Worm (Caenorhabditis elegans) whole organism, young adult: ENCODE results near the gene C18D4.6.

Experiments
- B0336.3 ChIP-seq: fragments of 200-800 bp; sonication (Bioruptor generic); IDR thresholded peaks from 2 replicates; pipeline ENCODE4 v1.3.6; 2022; ENCODE audit warnings: missing genetic modification characterization, missing compliant biosample characterization
- C17E4.6 ChIP-seq: fragments of 200-800 bp; sonication (Bioruptor generic); IDR thresholded peaks from 2 replicates; pipeline ENCODE4 v1.3.6; 2022; ENCODE audit warnings: missing genetic modification reagents, missing genetic modification characterization, missing compliant biosample characterization
- F37B4.10 ChIP-seq: fragments of 200-800 bp; sonication (Bioruptor generic); IDR thresholded peaks from 2 replicates; pipeline ENCODE4 v1.3.6; 2022; ENCODE audit warnings: missing genetic modification characterization, missing compliant biosample characterization
- F52B5.7 ChIP-seq: sonication (generic microtip); optimal IDR thresholded peaks from 2 replicates; lab custom pipeline; 2016; ENCODE audit warnings: mild to moderate bottlenecking, missing genetic modification characterization, missing compliant biosample characterization
- F57C9.4 ChIP-seq: sonication (generic microtip); optimal IDR thresholded peaks from 2 replicates; lab custom pipeline; 2017; ENCODE audit warnings: mild to moderate bottlenecking, missing genetic modification characterization, missing compliant biosample characterization
- Y53F4B.3 ChIP-seq: fragments of 200-800 bp; sonication (Bioruptor generic); IDR thresholded peaks from 2 replicates; pipeline ENCODE4 v1.3.6; 2022; ENCODE audit warnings: missing genetic modification reagents, missing genetic modification characterization, missing compliant biosample characterization
- ZK185.1 ChIP-seq: sonication (generic microtip); optimal IDR thresholded peaks from 2 replicates; lab custom pipeline; 2016; ENCODE audit warnings: mild to moderate bottlenecking, missing genetic modification characterization, missing compliant biosample characterization; ENCODE audit not compliant: poor library complexity, severe bottlenecking
- akir-1 ChIP-seq: fragments of 200-800 bp; sonication (Bioruptor generic); optimal IDR thresholded peaks from 2 replicates; lab custom pipeline; 2018; ENCODE audit warnings: mild to moderate bottlenecking, missing genetic modification characterization, moderate library complexity, missing compliant biosample characterization
- aptf-2 ChIP-seq: fragments of 200-800 bp; sonication (Bioruptor generic); conservative IDR thresholded peaks from 2 replicates; pipeline ENCODE4 v1.3.6; 2022; ENCODE audit warnings: missing genetic modification reagents, missing genetic modification characterization, missing compliant biosample characterization
- aptf-3 ChIP-seq: fragments of 200-800 bp; sonication (Bioruptor generic); IDR thresholded peaks from 2 replicates; pipeline ENCODE4 v1.3.6; 2022; ENCODE audit warnings: missing genetic modification characterization, missing compliant biosample characterization
- atf-7 ChIP-seq: sonication (generic microtip); optimal IDR thresholded peaks from 2 replicates; lab custom pipeline; 2017; ENCODE audit warnings: mild to moderate bottlenecking, missing genetic modification characterization, missing compliant biosample characterization
- athp-1 ChIP-seq: sonication (generic microtip); optimal IDR thresholded peaks from 2 replicates; lab custom pipeline; 2017; ENCODE audit warnings: mild to moderate bottlenecking, missing genetic modification characterization, missing compliant biosample characterization
- ceh-40 ChIP-seq: fragments of 200-800 bp; sonication (Bioruptor generic); IDR thresholded peaks from 2 replicates; pipeline ENCODE4 v1.3.6; 2022; ENCODE audit warnings: missing genetic modification characterization, missing compliant biosample characterization
- dpff-1 ChIP-seq: sonication (generic microtip); optimal IDR thresholded peaks from 2 replicates; lab custom pipeline; 2017; ENCODE audit warnings: mild to moderate bottlenecking, missing genetic modification characterization, missing compliant biosample characterization
- dpl-1 ChIP-seq: fragments of 150-350 bp; optimal IDR thresholded peaks from 2 replicates; lab custom pipeline; 2014; ENCODE audit warnings: missing biosample characterization, missing genetic modification reagents, missing genetic modification characterization
- egl-44 ChIP-seq: fragments of 200-800 bp; sonication (Bioruptor generic); IDR thresholded peaks from 2 replicates; pipeline ENCODE4 v1.3.6; 2022; ENCODE audit warnings: missing genetic modification reagents, missing genetic modification characterization, missing compliant biosample characterization
- gei-17 ChIP-seq: fragments of 200-800 bp; sonication (Bioruptor generic); optimal IDR thresholded peaks from 2 replicates; lab custom pipeline; 2018; ENCODE audit warnings: mild to moderate bottlenecking, missing genetic modification characterization, missing compliant biosample characterization
- him-1 ChIP-seq: sonication (generic microtip); optimal IDR thresholded peaks from 2 replicates; lab custom pipeline; 2016; ENCODE audit warnings: missing genotype, missing genetic modification reagents, missing genetic modification characterization, missing compliant biosample characterization
- hlh-12 ChIP-seq: sonication (generic microtip); optimal IDR thresholded peaks from 2 replicates; lab custom pipeline; 2016; ENCODE audit warnings: missing genetic modification characterization, missing compliant biosample characterization
- lin-40 ChIP-seq: sonication (generic microtip); optimal IDR thresholded peaks from 2 replicates; lab custom pipeline; 2016; ENCODE audit warnings: missing genetic modification characterization, mild to moderate bottlenecking, missing compliant biosample characterization, missing genotype, missing genetic modification reagents
- lin-54 ChIP-seq: fragments of 200-800 bp; sonication (Bioruptor generic); optimal IDR thresholded peaks from 2 replicates; lab custom pipeline; 2018; ENCODE audit warnings: mild to moderate bottlenecking, missing genetic modification characterization, missing compliant biosample characterization
- mcd-1 ChIP-seq: fragments of 200-800 bp; sonication (Bioruptor generic); IDR thresholded peaks from 2 replicates; pipeline ENCODE4 v1.3.6; 2022; ENCODE audit warnings: missing genetic modification reagents, missing genetic modification characterization, missing compliant biosample characterization
- mel-28 ChIP-seq: sonication (generic microtip); optimal IDR thresholded peaks from 2 replicates; lab custom pipeline; 2016; ENCODE audit warnings: borderline replicate concordance, mild to moderate bottlenecking, missing genetic modification characterization, missing compliant biosample characterization
- mxl-1 ChIP-seq: sonication (generic microtip); optimal IDR thresholded peaks from 2 replicates; lab custom pipeline; 2016; ENCODE audit warnings: missing genetic modification characterization, missing compliant biosample characterization
- nfyb-1 ChIP-seq: fragments of 200-800 bp; sonication (Bioruptor generic); IDR thresholded peaks from 2 replicates; pipeline ENCODE4 v1.3.6; 2022; ENCODE audit warnings: missing genetic modification reagents, missing genetic modification characterization, missing compliant biosample characterization
- nhr-179 ChIP-seq: sonication (generic microtip); optimal IDR thresholded peaks from 2 replicates; lab custom pipeline; 2016; ENCODE audit warnings: mild to moderate bottlenecking, missing genetic modification characterization, missing compliant biosample characterization
- rcor-1 ChIP-seq: fragments of 200-800 bp; sonication (Bioruptor generic); IDR thresholded peaks from 2 replicates; pipeline ENCODE4 v1.3.6; 2022; ENCODE audit warnings: missing genetic modification reagents, missing genetic modification characterization, missing compliant biosample characterization
- snpc-1.1 ChIP-seq: sonication (generic microtip); optimal IDR thresholded peaks from 2 replicates; lab custom pipeline; 2017; ENCODE audit warnings: missing genetic modification characterization, mild to moderate bottlenecking, missing compliant biosample characterization, antibody characterized with exemption, moderate library complexity, missing genotype, missing genetic modification reagents; ENCODE audit not compliant: insufficient read depth
- snpc-3.4 ChIP-seq: sonication (generic microtip); optimal IDR thresholded peaks from 2 replicates; lab custom pipeline; 2017; ENCODE audit warnings: missing genetic modification characterization, mild to moderate bottlenecking, missing compliant biosample characterization, antibody characterized with exemption, moderate library complexity, missing genotype, missing genetic modification reagents
- snpc-4 ChIP-seq, 5 experiments: fragments of 150-350 bp in 1 of 5; sonication (generic microtip) in 4 of 5; optimal IDR thresholded peaks; 2 replicates each; lab custom pipeline; 2014 to 2018; ENCODE audit warnings: missing genetic modification characterization in 5 of 5, missing biosample characterization in 3 of 5, antibody characterized with exemption in 2 of 5, mild to moderate bottlenecking in 2 of 5, missing compliant biosample characterization in 2 of 5, missing genotype in 2 of 5, moderate library complexity in 2 of 5, missing genetic modification reagents in 1 of 5
- tlf-1 ChIP-seq: fragments of 200-800 bp; sonication (Bioruptor generic); optimal IDR thresholded peaks from 2 replicates; lab custom pipeline; 2018; ENCODE audit warnings: mild to moderate bottlenecking, missing genetic modification characterization, missing compliant biosample characterization
- ztf-22 ChIP-seq: fragments of 200-800 bp; sonication (Bioruptor generic); optimal IDR thresholded peaks from 2 replicates; lab custom pipeline; 2018; ENCODE audit warnings: mild to moderate bottlenecking, missing genetic modification characterization, moderate library complexity, missing compliant biosample characterization
- ztf-26 ChIP-seq: sonication (generic microtip); optimal IDR thresholded peaks from 2 replicates; lab custom pipeline; 2017; ENCODE audit warnings: missing genetic modification characterization, missing compliant biosample characterization

The C18D4.6 gene

DNA sequence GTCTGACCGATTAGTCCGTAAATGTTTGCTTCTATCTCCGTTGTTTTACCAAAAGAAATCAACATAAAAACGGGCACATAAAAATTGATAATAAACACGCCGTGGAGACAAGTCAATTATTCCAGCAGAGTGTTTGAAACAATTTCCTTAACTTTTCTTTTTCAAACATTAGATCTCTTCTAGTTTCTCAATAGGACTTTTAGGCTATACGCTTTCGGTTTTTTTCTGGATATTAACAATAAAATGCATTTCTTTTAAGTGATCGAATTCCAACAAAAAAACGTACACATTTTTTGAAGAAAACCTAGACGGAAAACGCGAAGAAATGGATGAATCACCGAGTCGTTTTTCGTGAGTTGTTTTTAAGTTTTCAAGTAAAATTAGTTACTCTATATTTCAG, 20.8 kb upstream of the C18D4.6 start, which contains the start of gene fbxa-172:
fbxa-172 (plus strand) TSS at position 301 of the 400 bp plus-strand sequence.
- TF ChIP-seq rcor-1 (GFP tag; lab: Robert Waterston, UW) (no peak), mel-28 (no peak), B0336.3 (GFP tag; lab: Robert Waterston, UW) (no peak), hlh-12 (tag; lab: Kevin White, UChicago) (no peak), F57C9.4 (no peak), C17E4.6 (no peak)

DNA sequence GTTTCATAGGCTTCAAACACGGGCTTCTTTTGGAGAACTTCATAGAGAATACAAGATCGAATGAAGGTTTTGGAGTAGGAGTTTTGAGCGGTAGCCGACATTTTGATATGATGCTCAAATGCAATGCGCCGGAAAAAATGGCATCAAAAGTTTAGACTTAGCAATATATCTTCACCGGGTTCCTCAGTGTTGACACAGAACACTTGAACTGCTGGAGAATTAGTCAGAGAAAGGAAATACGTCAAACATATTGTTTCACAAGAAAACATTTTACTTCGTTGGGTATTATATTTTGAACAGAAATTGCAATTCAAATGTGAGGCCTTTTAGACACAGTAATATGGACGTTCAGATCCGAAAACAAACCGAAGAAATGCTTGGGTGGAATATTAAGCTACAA, 20.2 kb upstream of the C18D4.6 start, which contains the start of gene fbxa-174:
fbxa-174 (minus strand) TSS at position 101 of the 400 bp plus-strand sequence.
- no peak for TF ChIP-seq nfyb-1 (GFP tag; lab: Robert Waterston, UW)
- no peak for TF ChIP-seq Y53F4B.3 (GFP tag; lab: Robert Waterston, UW)
- no peak for TF ChIP-seq snpc-1.1 (tag; lab: Kevin White, UChicago)
- TF ChIP-seq snpc-3.4 (tag; lab: Kevin White, UChicago) = no peak
- no peak for TF ChIP-seq atf-7 (tag; lab: Kevin White, UChicago)
- TF ChIP-seq ztf-26 (tag; lab: Kevin White, UChicago) = no peak
- TF ChIP-seq mcd-1 (GFP tag; lab: Robert Waterston, UW) = no peak
- TF ChIP-seq akir-1 = no peak
- TF ChIP-seq lin-40 (tag; lab: Kevin White, UChicago) = no peak
- TF ChIP-seq C17E4.6 = no peak
- no peak for TF ChIP-seq F37B4.10 (GFP tag; lab: Robert Waterston, UW)
- no peak for TF ChIP-seq mxl-1 (tag; lab: Kevin White, UChicago)
- TF ChIP-seq F52B5.7 (tag; lab: Kevin White, UChicago) = no peak
- TF ChIP-seq, all 124 proteins: peak for 0

DNA sequence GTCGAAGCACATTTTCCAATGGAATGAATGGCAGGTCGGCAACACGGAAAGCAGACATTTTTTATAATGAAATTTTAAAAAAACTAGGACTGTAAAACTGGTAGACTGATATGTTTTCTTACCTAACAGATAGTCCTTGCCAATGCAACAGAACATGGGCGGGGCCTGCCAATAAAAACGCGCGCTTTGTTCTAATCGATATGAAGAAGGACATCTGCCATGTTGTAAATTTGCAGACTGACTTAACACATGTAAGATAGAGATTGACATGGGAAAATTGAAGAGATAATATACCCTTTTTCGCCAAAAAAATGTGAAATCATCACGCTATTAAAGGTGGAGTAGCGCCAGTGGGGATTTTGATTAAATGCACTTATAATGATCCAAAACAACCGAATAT, 14.6 kb upstream of the C18D4.6 start, which contains the start of gene C38D9.8:
C38D9.8 (minus strand) TSS at position 101 of the 400 bp plus-strand sequence.
- no peak for TF ChIP-seq athp-1
- TF ChIP-seq aptf-3 (GFP tag; lab: Robert Waterston, UW) = no peak

DNA sequence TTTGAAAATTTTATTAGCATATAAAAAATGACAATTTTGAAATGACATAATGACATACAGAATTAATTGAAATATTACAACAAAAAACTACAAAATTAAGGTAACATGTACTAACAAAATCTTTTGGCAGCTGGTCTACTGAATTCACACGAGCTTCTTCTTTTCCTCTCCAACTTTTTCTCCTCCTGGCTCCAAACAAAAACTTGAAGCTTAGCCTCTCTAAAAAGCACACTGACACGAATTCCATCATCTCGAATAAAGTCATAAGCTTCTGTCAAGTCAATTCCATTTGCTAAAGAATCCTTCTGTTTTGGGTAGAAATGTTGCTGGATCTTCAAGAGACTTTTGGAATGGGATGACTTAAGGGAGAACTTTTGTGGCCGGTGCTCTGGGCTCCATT, 13.2 kb upstream of the C18D4.6 start:
- TF ChIP-seq ceh-40 = no peak
- no peak for TF ChIP-seq aptf-2 (GFP tag; lab: Robert Waterston, UW)
- no peak for TF ChIP-seq dpff-1 (tag; lab: Kevin White, UChicago)
- TF ChIP-seq ztf-22 (GFP tag; lab: Kevin White, UChicago) = no peak
- TF ChIP-seq egl-44 (GFP tag; lab: Robert Waterston, UW) = no peak
- TF ChIP-seq ztf-26 (tag; lab: Kevin White, UChicago) = no peak
- TF ChIP-seq snpc-4 (GFP tag; optimal IDR thresholded peaks at IDR 0.05; lab: Kevin White, UChicago) = no peak
- no peak for TF ChIP-seq snpc-4 (tag; optimal IDR thresholded peaks at IDR 0.05; lab: Kevin White, UChicago)
- TF ChIP-seq dpl-1 (GFP tag; lab: Kevin White, UChicago) = no peak
- TF ChIP-seq gei-17 (GFP tag; lab: Kevin White, UChicago) = no peak
- TF ChIP-seq tlf-1 (GFP tag; lab: Kevin White, UChicago) = no peak
- TF ChIP-seq F57C9.4 = no peak
- TF ChIP-seq nhr-179 (tag; lab: Kevin White, UChicago) = no peak
- no peak for TF ChIP-seq ZK185.1
- TF ChIP-seq him-1 (tag; lab: Kevin White, UChicago) = no peak
- TF ChIP-seq lin-54 (GFP tag; lab: Kevin White, UChicago) = no peak
